Fruit fly (Drosophila melanogaster) S2 (cell line): ENCODE data around the gene CG14017.

Experiments
- CG8478 ChIP-seq: fragments of >200 bp; optimal IDR thresholded peaks from 2 replicates; lab custom pipeline; 2018
- CTCF ChIP-seq, 2 experiments: fragments of >200 bp; optimal IDR thresholded peaks; 2 replicates each; lab custom pipeline; 2018

The CG14017 gene

dm6 chr2L:5539034-5539433, 14.7 kb upstream of the CG14017 start, which contains the start of gene CG14015:
CG14015 (minus strand) TSS chr2L:5539196.
- TF ChIP-seq CG8478 (lab: Kevin White, UChicago), result no peak
- TF ChIP-seq CTCF (optimal IDR thresholded peaks at IDR 0.05; lab: Kevin White, UChicago), result no peak

- TF ChIP-seq CTCF (optimal IDR thresholded peaks at IDR 0.05; lab: Kevin White, UChicago) (no peak), CG8478 (lab: Kevin White, UChicago) (no peak)
These were observed 11.6 kb upstream of the CG14017 start, which contains the start of the genes Hel25E and Lam for dm6 chr2L:5541935-5542685. Hel25E (minus strand) TSS chr2L:5542314. Lam (plus strand) TSS chr2L:5542480.

dm6 chr2L:5542944-5543515, 10.7 kb upstream of the CG14017 start:
- no peak for TF ChIP-seq CG8478 (lab: Kevin White, UChicago)
- no peak for TF ChIP-seq CTCF (optimal IDR thresholded peaks at IDR 0.05; lab: Kevin White, UChicago)

dm6 chr2L:5546207-5546517, 7.5 kb upstream of the CG14017 start:
- TF ChIP-seq CG8478 (lab: Kevin White, UChicago) (no peak), CTCF (optimal IDR thresholded peaks at IDR 0.05; lab: Kevin White, UChicago) (no peak)

- TF ChIP-seq CTCF (optimal IDR thresholded peaks at IDR 0.05; lab: Kevin White, UChicago) (no peak), CG8478 (lab: Kevin White, UChicago) (no peak)
These were observed 7.0 kb upstream of the CG14017 start, which contains the start of gene Oscillin for dm6 chr2L:5546518-5547287. Oscillin (plus strand) TSS chr2L:5547086.

dm6 chr2L:5547288-5547777, 6.4 kb upstream of the CG14017 start:
- TF ChIP-seq CG8478 (lab: Kevin White, UChicago) (no peak), CTCF (optimal IDR thresholded peaks at IDR 0.05; lab: Kevin White, UChicago) (no peak)

dm6 chr2L:5550735-5551134, 3.0 kb upstream of the CG14017 start, which contains the start of gene CG14014:
CG14014 (minus strand) TSS chr2L:5550835.
- TF ChIP-seq CTCF (optimal IDR thresholded peaks at IDR 0.05; lab: Kevin White, UChicago) (no peak), CG8478 (lab: Kevin White, UChicago) (no peak)

dm6 chr2L:5551538-5551937, 2.2 kb upstream of the CG14017 start, which contains the start of gene CG18269:
CG18269 (plus strand) TSS chr2L:5551838.
- no peak for TF ChIP-seq CTCF (optimal IDR thresholded peaks at IDR 0.05; lab: Kevin White, UChicago)

- no peak for TF ChIP-seq CTCF (optimal IDR thresholded peaks at IDR 0.05; lab: Kevin White, UChicago)
- TF ChIP-seq CG8478 (lab: Kevin White, UChicago), result no peak
These were observed 1.1 kb downstream of the CG14017 start, which contains the start of gene GluRIIA for dm6 chr2L:5554818-5555217. GluRIIA (plus strand) TSS chr2L:5555072.

- TF ChIP-seq CG8478 (lab: Kevin White, UChicago) (no peak), CTCF (optimal IDR thresholded peaks at IDR 0.05; lab: Kevin White, UChicago) (no peak)
These were observed 5.2 kb downstream of the CG14017 start, which contains the start of gene GluRIIB for dm6 chr2L:5558809-5559392. GluRIIB (plus strand) TSS chr2L:5559342.

dm6 chr2L:5567103-5567502, 13.4 kb downstream of the CG14017 start:
- TF ChIP-seq CTCF (optimal IDR thresholded peaks at IDR 0.05; lab: Kevin White, UChicago), result no peak
- TF ChIP-seq CG8478 (lab: Kevin White, UChicago), result no peak

- TF ChIP-seq CTCF (optimal IDR thresholded peaks at IDR 0.05; lab: Kevin White, UChicago), result no peak
- TF ChIP-seq CG8478 (lab: Kevin White, UChicago), result no peak
These were observed 15.8 kb downstream of the CG14017 start for dm6 chr2L:5569503-5569902.

- TF ChIP-seq CG8478 (lab: Kevin White, UChicago) (no peak), CTCF (optimal IDR thresholded peaks at IDR 0.05; lab: Kevin White, UChicago) (no peak)
These were observed 27.3 kb downstream of the CG14017 start, which contains the start of gene CG14011 for dm6 chr2L:5581016-5581415. CG14011 (minus strand) TSS chr2L:5581116.

dm6 chr2L:5588314-5588713, 34.6 kb downstream of the CG14017 start, which contains the start of gene CG7251:
CG7251 (minus strand) TSS chr2L:5588414.
- no peak for TF ChIP-seq CG8478 (lab: Kevin White, UChicago)
- no peak for TF ChIP-seq CTCF (optimal IDR thresholded peaks at IDR 0.05; lab: Kevin White, UChicago)
